Worm (Caenorhabditis elegans): ENCODE measurements around the gene K03B8.14.

DNA sequence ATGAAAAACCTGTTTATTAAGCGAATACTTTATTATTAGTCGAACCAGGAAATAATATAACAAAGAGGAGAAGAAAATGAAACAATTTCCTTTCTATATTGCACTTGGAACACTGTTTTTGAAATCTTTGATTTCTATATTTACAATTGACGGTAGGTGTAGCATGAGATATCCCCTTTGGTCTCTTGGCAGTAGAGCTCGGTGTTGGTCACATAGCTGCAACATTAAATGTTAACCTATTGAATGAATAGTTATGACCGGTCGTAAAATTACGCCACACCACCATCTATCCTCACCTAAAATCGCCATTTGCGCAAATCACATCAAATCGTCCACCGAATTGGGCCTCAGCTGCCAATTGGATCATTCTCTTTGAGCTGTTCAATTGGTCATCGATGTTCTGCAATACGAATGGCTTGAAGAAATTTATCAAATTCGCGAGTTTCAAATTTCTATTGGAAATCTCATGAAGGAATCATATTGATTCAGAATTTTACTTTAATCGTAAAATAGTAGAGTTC is 45.4 kb upstream of the K03B8.14 start:
- TF ChIP-seq dao-5 (tag; optimal IDR thresholded peaks at IDR 0.05) (no peak), him-1 (tag; optimal IDR thresholded peaks at IDR 0.05) (no peak)
